Worm (Caenorhabditis elegans) whole organism, late embryonic: Measurements from ENCODE around the gene Y53C12B.7.

Experiments used
- K02D7.2 ChIP-seq: sonication (generic microtip); optimal IDR thresholded peaks from 2 replicates; lab custom pipeline; 2017; ENCODE audit warnings: mild to moderate bottlenecking, missing genetic modification characterization, missing compliant biosample characterization
- T23F11.4 ChIP-seq: fragments of 200-800 bp; sonication (Bioruptor generic); optimal IDR thresholded peaks from 2 replicates; lab custom pipeline; 2018; ENCODE audit warnings: mild to moderate bottlenecking, missing genetic modification characterization, missing compliant biosample characterization
- ceh-18 ChIP-seq: sonication (generic microtip); optimal IDR thresholded peaks from 2 replicates; lab custom pipeline; 2016; ENCODE audit warnings: missing genetic modification characterization, missing compliant biosample characterization
- ceh-2 ChIP-seq: sonication (generic microtip); optimal IDR thresholded peaks from 2 replicates; lab custom pipeline; 2016; ENCODE audit warnings: missing genotype, missing genetic modification characterization, missing compliant biosample characterization
- ceh-30 ChIP-seq: fragments of 150-350 bp; optimal IDR thresholded peaks from 2 replicates; lab custom pipeline; 2014; ENCODE audit warnings: missing biosample characterization, missing genetic modification characterization
- ceh-34 ChIP-seq: sonication (generic microtip); optimal IDR thresholded peaks from 2 replicates; lab custom pipeline; 2016; ENCODE audit warnings: mild to moderate bottlenecking, missing genetic modification characterization, missing compliant biosample characterization
- elt-4 ChIP-seq: sonication (generic microtip); optimal IDR thresholded peaks from 2 replicates; lab custom pipeline; 2016; ENCODE audit warnings: missing genetic modification characterization, missing compliant biosample characterization
- gmeb-2 ChIP-seq: sonication (generic microtip); optimal IDR thresholded peaks from 2 replicates; lab custom pipeline; 2016; ENCODE audit warnings: missing genetic modification characterization, inconsistent platforms, missing compliant biosample characterization
- hlh-15 ChIP-seq: sonication (generic microtip); optimal IDR thresholded peaks from 2 replicates; lab custom pipeline; 2016; ENCODE audit warnings: missing genetic modification characterization, missing compliant biosample characterization
- hlh-8 ChIP-seq: sonication (generic microtip); optimal IDR thresholded peaks from 2 replicates; lab custom pipeline; 2016; ENCODE audit warnings: missing genotype, missing genetic modification characterization, missing compliant biosample characterization
- mec-3 ChIP-seq: sonication (generic microtip); optimal IDR thresholded peaks from 2 replicates; lab custom pipeline; 2016; ENCODE audit warnings: borderline replicate concordance, missing genetic modification characterization, missing compliant biosample characterization
- npax-4 ChIP-seq: sonication (generic microtip); optimal IDR thresholded peaks from 2 replicates; lab custom pipeline; 2016; ENCODE audit warnings: missing genetic modification characterization, missing compliant biosample characterization
- odd-2 ChIP-seq: sonication (generic microtip); optimal IDR thresholded peaks from 2 replicates; lab custom pipeline; 2017; ENCODE audit warnings: antibody characterized with exemption, mild to moderate bottlenecking, missing genetic modification characterization, missing compliant biosample characterization
- sox-4 ChIP-seq: sonication (generic microtip); optimal IDR thresholded peaks from 2 replicates; lab custom pipeline; 2017; ENCODE audit warnings: mild to moderate bottlenecking, missing genetic modification characterization, inconsistent platforms, missing compliant biosample characterization
- tbx-7 ChIP-seq: sonication (generic microtip); optimal IDR thresholded peaks from 2 replicates; lab custom pipeline; 2016; ENCODE audit warnings: missing genotype, missing genetic modification characterization, missing compliant biosample characterization
- unc-86 ChIP-seq: sonication (generic microtip); optimal IDR thresholded peaks from 2 replicates; lab custom pipeline; 2016; ENCODE audit warnings: missing genetic modification characterization, missing compliant biosample characterization

Y53C12B.7 gene

ce11 chrII:9703601-9704000, 49.4 kb downstream of the Y53C12B.7 start, which contains the start of gene mop-25.2:
Gene mop-25.2 (minus strand): TSS chrII:9703701.
- no peak for TF ChIP-seq tbx-7
- no peak for TF ChIP-seq elt-4 (tag; lab: Kevin White, UChicago)
- TF ChIP-seq hlh-15 (tag; lab: Kevin White, UChicago) = no peak
- no peak for TF ChIP-seq ceh-30 (tag; lab: Kevin White, UChicago)
- no peak for TF ChIP-seq sox-4 (tag; lab: Kevin White, UChicago)
- no peak for TF ChIP-seq hlh-8 (tag; lab: Kevin White, UChicago)
- TF ChIP-seq gmeb-2 (tag; lab: Kevin White, UChicago) = no peak
- no peak for TF ChIP-seq mec-3
- no peak for TF ChIP-seq ceh-18 (tag; lab: Kevin White, UChicago)
- TF ChIP-seq K02D7.2 (tag; lab: Kevin White, UChicago) = no peak
- TF ChIP-seq ceh-2 (tag; lab: Kevin White, UChicago) = no peak
- no peak for TF ChIP-seq T23F11.4 (GFP tag; lab: Kevin White, UChicago)
- TF ChIP-seq unc-86 (tag; lab: Kevin White, UChicago) = no peak
- TF ChIP-seq npax-4 (tag; lab: Kevin White, UChicago) = no peak
- no peak for TF ChIP-seq ceh-34
- no peak for TF ChIP-seq odd-2 (tag; lab: Kevin White, UChicago)
